Fruit fly (Drosophila melanogaster): Measurements from ENCODE around the gene TM9SF4.

Gene TM9SF4

DNA sequence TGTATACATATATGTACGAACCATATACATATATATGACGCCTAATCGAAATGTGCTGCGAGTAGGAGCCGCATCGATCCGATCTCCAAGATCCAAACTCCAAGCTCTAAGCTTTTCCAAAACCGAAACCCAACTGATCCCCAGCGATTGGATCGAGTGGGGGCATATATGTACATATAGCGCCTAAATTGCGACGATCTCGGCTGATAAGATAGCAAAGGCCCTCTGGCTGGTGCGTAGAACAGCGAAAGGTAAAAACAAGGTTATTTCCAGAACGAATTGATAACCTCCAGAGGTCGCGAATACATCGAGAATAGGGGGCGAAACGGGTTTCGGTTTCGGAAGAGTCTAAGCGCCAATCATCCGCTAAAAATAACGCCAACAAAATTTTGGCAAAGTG, 32.4 kb downstream of the TM9SF4 start:
- no peak for TF ChIP-seq CG34367 (tag; optimal IDR thresholded peaks at IDR 0.05)
- TF ChIP-seq gl (tag; optimal IDR thresholded peaks at IDR 0.05): no peak
- TF ChIP-seq EcR (GFP tag; optimal IDR thresholded peaks at IDR 0.05): no peak
- TF ChIP-seq Ets98B (GFP tag; IDR thresholded peaks at IDR 0.05): no peak
- no peak for TF ChIP-seq rn (GFP tag; IDR thresholded peaks at IDR 0.05)

DNA sequence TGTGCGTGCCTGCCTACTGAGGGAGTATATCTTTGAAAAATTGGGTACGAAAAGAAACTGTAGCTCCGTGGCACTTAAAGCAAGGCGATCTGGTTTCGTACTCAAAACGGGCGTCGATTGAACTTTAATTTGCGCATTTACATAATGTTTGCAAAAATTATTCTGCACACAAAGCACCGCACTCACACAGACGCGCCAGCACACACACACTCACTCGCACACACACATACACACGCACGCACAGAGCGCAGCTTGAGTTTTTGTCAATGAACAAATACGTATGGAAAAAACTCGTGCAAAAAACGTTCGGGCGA, 33.0 kb downstream of the TM9SF4 start:
- TF ChIP-seq CG4496 (GFP tag; IDR thresholded peaks at IDR 0.05) (no peak), CG8301 (tag; optimal IDR thresholded peaks at IDR 0.05) (no peak), Pif1A (GFP tag; optimal IDR thresholded peaks at IDR 0.05) (no peak), Pif1B (GFP tag; optimal IDR thresholded peaks at IDR 0.05) (no peak), CG8159 (tag; optimal IDR thresholded peaks at IDR 0.05) (no peak), Ets98B (GFP tag; IDR thresholded peaks at IDR 0.05) (peak; percentile 52), CG17806 (tag; optimal IDR thresholded peaks at IDR 0.05) (no peak), CG12605 (GFP tag; IDR thresholded peaks at IDR 0.05) (peak; percentile 54; the same call in 1 of the 2 replicates), Snoo (tag; optimal IDR thresholded peaks at IDR 0.05) (no peak), CG34367 (tag; optimal IDR thresholded peaks at IDR 0.05) (no peak), rn (GFP tag; IDR thresholded peaks at IDR 0.05) (no peak), EcR (GFP tag; optimal IDR thresholded peaks at IDR 0.05) (peak; percentile 38), D1 (tag; optimal IDR thresholded peaks at IDR 0.05) (no peak), CG13204 (GFP tag; optimal IDR thresholded peaks at IDR 0.05) (no peak), fd96Ca (GFP tag; IDR thresholded peaks at IDR 0.05) (0 out of 3 replicates have a peak, but pooled peaks have one; percentile 27), CG9948 (tag; optimal IDR thresholded peaks at IDR 0.05) (no peak), CG10348 (GFP tag; IDR thresholded peaks at IDR 0.05) (no peak), CG14655 (GFP tag; optimal IDR thresholded peaks at IDR 0.05) (no peak), gl (tag; optimal IDR thresholded peaks at IDR 0.05) (no peak), CG15710 (tag; optimal IDR thresholded peaks at IDR 0.05) (no peak), CG32121 (GFP tag; IDR thresholded peaks at IDR 0.05) (no peak)

DNA sequence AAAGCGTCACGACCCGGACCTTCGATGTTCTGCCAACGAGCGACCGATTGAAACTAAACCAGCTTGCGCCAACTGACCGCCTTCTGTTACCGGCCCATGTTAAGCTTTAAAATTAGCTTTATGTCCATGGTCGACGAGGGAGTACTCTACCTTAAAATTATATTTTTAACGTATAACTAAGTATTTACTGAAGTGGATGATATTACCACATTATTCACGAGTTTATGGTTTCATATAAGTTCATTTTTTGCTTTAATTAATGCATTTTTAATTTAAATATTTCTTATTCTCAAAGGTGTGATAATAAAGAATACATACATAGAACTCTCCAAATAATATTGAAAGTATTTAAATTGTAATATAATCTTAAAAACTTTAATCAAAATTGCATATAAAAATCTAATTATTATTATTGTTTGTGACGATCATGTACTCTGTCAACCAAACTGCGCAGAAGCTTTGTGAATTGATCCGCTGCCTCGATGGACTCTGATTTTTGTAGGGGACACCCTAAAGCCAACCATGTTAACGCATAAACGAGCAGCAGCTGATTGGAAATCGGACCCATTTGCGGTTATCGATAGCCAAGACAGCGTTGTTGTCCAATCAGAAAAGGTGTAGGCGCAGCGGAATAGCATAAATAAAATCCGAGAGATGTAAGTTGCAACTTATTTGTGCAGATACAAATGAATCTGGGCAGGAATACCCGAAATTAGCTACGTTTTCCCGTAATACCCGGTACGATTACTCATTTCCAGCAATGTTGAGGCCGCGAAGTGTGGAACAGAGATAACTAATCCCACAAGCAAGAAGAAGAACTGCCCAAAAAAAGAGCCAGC, 33.6 kb downstream of the TM9SF4 start, which contains the start of the genes CG9008 and p38b:
CG9008 (minus strand) TSS at position 57 of the 839 bp plus-strand sequence.
p38b (plus strand) TSS at position 581 of the 839 bp plus-strand sequence.
- TF ChIP-seq CG32121 (GFP tag; IDR thresholded peaks at IDR 0.05): peak; percentile 52
- TF ChIP-seq CG14655 (GFP tag; optimal IDR thresholded peaks at IDR 0.05): no peak
- TF ChIP-seq CG8159 (tag; optimal IDR thresholded peaks at IDR 0.05): peak; percentile 92
- TF ChIP-seq CG10348 (GFP tag; IDR thresholded peaks at IDR 0.05): no peak
- peak; percentile 71 for TF ChIP-seq Pif1B (GFP tag; optimal IDR thresholded peaks at IDR 0.05)
- no peak; the same call in none of the 2 replicates for TF ChIP-seq CG12605 (GFP tag; IDR thresholded peaks at IDR 0.05)
- TF ChIP-seq CG4496 (GFP tag; IDR thresholded peaks at IDR 0.05): peak; percentile 49; the same call in 1 of the 3 replicates
- TF ChIP-seq CG34367 (tag; optimal IDR thresholded peaks at IDR 0.05): peak; percentile 75
- peak; percentile 68 for TF ChIP-seq rn (GFP tag; IDR thresholded peaks at IDR 0.05)
- peak; percentile 31 for TF ChIP-seq Ets98B (GFP tag; IDR thresholded peaks at IDR 0.05)
- TF ChIP-seq CG9948 (tag; optimal IDR thresholded peaks at IDR 0.05): peak; percentile 84
- peak; percentile 87 for TF ChIP-seq CG15710 (tag; optimal IDR thresholded peaks at IDR 0.05)
- TF ChIP-seq fd96Ca (GFP tag; IDR thresholded peaks at IDR 0.05): peak; percentile 49; the same call in 1 of the 3 replicates
- TF ChIP-seq Snoo (tag; optimal IDR thresholded peaks at IDR 0.05): peak; percentile 85
- TF ChIP-seq CG13204 (GFP tag; optimal IDR thresholded peaks at IDR 0.05): no peak
- TF ChIP-seq CG8301 (tag; optimal IDR thresholded peaks at IDR 0.05): peak; percentile 81
- TF ChIP-seq CG17806 (tag; optimal IDR thresholded peaks at IDR 0.05): peak; percentile 79

DNA sequence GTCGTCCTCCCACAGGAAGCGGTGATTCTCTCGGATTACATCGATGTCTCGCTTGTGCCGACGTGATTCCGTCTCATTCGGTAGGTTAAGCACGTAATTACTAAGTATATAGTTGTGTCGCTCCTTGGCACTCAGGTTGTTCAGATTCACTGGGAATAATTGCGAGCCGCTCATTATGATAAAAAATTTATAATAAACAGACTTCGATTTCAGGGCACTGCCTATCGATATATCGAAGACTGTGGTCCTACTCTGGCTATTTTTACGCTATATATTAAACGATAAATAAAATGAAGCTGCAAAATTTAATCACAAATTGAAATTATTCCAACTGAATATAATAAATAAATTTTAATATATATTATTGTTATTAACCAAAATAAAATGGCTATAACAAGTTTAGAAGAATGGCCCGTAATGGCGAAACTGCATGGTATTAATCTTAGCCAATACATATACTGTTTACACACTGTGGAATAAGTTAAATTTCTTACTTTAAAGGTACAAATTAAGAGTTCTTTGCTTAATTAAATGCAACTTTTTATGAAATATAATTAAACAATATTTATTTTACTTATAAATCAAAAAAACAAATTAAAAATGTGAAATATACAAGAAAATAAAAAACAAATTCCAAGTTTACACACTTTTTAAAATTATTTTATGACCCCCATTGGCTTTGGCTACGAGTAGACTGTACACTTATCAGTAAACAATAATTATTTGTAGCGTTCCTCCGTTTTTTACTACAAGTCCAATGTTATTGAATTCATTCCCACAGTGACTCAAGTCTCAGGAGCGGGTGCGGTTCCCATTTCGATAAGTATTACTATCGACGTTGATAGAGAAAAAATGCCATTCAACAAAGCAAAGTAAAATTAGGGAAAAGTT, 36.8 kb downstream of the TM9SF4 start, which contains the start of gene Eato:
Eato (plus strand) TSS at position 821 of the 891 bp plus-strand sequence.
- peak; percentile 22 for TF ChIP-seq Snoo (tag; optimal IDR thresholded peaks at IDR 0.05)
- no peak for TF ChIP-seq gl (tag; optimal IDR thresholded peaks at IDR 0.05)
- no peak for TF ChIP-seq CG13204 (GFP tag; optimal IDR thresholded peaks at IDR 0.05)
- peak; percentile 0 for TF ChIP-seq CG15710 (tag; optimal IDR thresholded peaks at IDR 0.05)

DNA sequence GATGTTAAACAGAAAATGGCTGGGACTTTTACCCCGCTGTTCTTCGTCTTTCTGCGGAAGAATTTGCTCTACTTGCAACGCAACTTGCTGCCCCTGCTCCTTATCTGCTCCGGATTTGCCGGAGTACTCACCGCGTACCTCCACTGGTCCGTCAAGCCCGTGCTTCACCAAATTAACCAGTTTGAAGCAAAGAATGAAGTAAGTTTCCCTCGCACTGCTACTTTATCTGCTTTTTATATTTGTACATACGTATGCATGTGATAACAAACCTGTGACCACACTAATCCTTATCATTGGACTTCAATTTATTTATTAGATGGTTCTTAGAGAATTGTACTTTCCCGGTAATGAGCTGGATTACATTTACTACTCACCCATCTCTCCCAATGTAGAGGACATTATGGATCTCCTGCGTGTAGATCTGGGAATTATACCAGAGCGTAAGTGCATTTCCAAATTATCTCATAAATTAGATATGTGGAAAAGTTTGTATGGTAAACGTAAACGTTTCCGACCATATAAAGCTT, 37.5 kb downstream of the TM9SF4 start, which contains the start of gene CG16890:
CG16890 (minus strand) TSS at position 184 of the 527 bp plus-strand sequence.
- TF ChIP-seq CG9948 (tag; optimal IDR thresholded peaks at IDR 0.05) (no peak), Snoo (tag; optimal IDR thresholded peaks at IDR 0.05) (no peak), CG12605 (GFP tag; IDR thresholded peaks at IDR 0.05) (no peak), gl (tag; optimal IDR thresholded peaks at IDR 0.05) (no peak), rn (GFP tag; IDR thresholded peaks at IDR 0.05) (no peak), Pif1A (GFP tag; optimal IDR thresholded peaks at IDR 0.05) (no peak), D1 (tag; optimal IDR thresholded peaks at IDR 0.05) (no peak), CG17806 (tag; optimal IDR thresholded peaks at IDR 0.05) (no peak), Ets98B (GFP tag; IDR thresholded peaks at IDR 0.05) (no peak), EcR (GFP tag; optimal IDR thresholded peaks at IDR 0.05) (no peak), CG15710 (tag; optimal IDR thresholded peaks at IDR 0.05) (no peak)

Measured in whole organism, pupa.